Fruit fly (Drosophila melanogaster): Measurements from ENCODE around the gene OXA1L.

The OXA1L gene

DNA sequence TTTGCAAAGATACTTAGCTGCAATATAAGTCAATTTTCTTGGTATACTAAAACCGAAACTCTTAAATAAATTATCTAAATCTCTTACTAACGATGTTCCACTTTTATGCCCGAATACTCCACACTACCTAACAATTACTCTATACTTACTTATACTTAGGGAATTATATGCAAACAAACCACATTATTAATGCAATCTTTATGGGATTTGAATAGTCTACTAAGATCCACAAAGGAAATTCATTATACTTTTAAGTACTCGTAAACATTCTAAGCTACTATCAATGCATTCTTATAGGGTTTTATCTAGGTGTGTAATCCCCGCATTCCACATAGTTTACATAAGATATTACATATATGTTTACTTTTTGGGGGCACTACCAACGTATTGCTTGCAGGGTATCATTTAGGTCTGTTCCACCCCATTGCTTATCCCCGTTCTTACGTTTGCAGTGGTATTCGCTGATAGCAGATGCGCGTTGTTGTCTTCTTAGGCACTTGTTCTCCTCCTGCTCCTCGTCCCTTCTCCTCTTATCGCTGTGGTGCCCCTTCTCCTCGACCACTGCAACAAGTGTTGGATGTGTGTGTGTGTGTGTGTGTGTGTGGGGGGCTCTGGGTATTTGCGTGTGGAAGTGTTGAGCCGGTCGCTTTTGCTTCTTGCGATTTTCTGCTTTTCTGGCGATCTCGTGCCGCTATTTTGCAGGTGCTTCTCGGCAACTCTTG is 11.4 kb upstream of the OXA1L start (continued):
- TF ChIP-seq cg (GFP tag; optimal IDR thresholded peaks at IDR 0.05) (no peak), CG30403 (GFP tag; optimal IDR thresholded peaks at IDR 0.05) (peak; percentile 0), CG1603 (tag; optimal IDR thresholded peaks at IDR 0.05) (peak; percentile 41), CG12104 (GFP tag; optimal IDR thresholded peaks at IDR 0.05) (no peak), dimm (GFP tag; IDR thresholded peaks at IDR 0.05) (no peak), CG11085 (GFP tag; IDR thresholded peaks at IDR 0.05) (no peak), CG12391 (tag; optimal IDR thresholded peaks at IDR 0.05) (peak; percentile 18), grn (GFP tag; optimal IDR thresholded peaks at IDR 0.05) (peak; percentile 35), CG3838 (GFP tag; optimal IDR thresholded peaks at IDR 0.05) (no peak), caup (GFP tag; optimal IDR thresholded peaks at IDR 0.05; ENCODE audit: severe bottlenecking) (no peak), seq (GFP tag; IDR thresholded peaks at IDR 0.05) (no peak), inv (GFP tag; IDR thresholded peaks at IDR 0.05; ENCODE audit: partially characterized antibody) (no peak), Aef1 (GFP tag; IDR thresholded peaks at IDR 0.05) (peak; percentile 36; the same call in 1 of the 3 replicates), Meics (GFP tag; optimal IDR thresholded peaks at IDR 0.05) (no peak), CG8944 (GFP tag; optimal IDR thresholded peaks at IDR 0.05) (no peak), Ravus (GFP tag; IDR thresholded peaks at IDR 0.05) (no peak), HLH54F (GFP tag; optimal IDR thresholded peaks at IDR 0.05) (no peak), Pdp1 (GFP tag; optimal IDR thresholded peaks at IDR 0.05) (peak in 1 of 2 experiments; percentile 70), TFAM (GFP tag; optimal IDR thresholded peaks at IDR 0.05) (no peak), Dek (tag; optimal IDR thresholded peaks at IDR 0.05) (no peak), wor (GFP tag; IDR thresholded peaks at IDR 0.05) (no peak), br (optimal IDR thresholded peaks at IDR 0.05) (no peak), eyg (GFP tag; optimal IDR thresholded peaks at IDR 0.05) (no peak), Hand (GFP tag; optimal IDR thresholded peaks at IDR 0.05) (no peak), Hsf (GFP tag; optimal IDR thresholded peaks at IDR 0.05) (no peak), fd102C (GFP tag; optimal IDR thresholded peaks at IDR 0.05) (no peak), CG9932 (GFP tag; IDR thresholded peaks at IDR 0.05) (no peak), dmrt99B (tag; optimal IDR thresholded peaks at IDR 0.05) (peak; percentile 3), MTF-1 (GFP tag; optimal IDR thresholded peaks at IDR 0.05; ENCODE audit: borderline replicate concordance) (no peak), fd96Cb (tag; optimal IDR thresholded peaks at IDR 0.05) (no peak), trh (GFP tag; optimal IDR thresholded peaks at IDR 0.05) (no peak), unc-4 (GFP tag; IDR thresholded peaks at IDR 0.05; ENCODE audit: partially characterized antibody) (no peak), CG43689 (GFP tag; IDR thresholded peaks at IDR 0.05) (no peak), Med (GFP tag) (peak; percentile 77), E2f1 (GFP tag; IDR thresholded peaks at IDR 0.05) (no peak), pan (optimal IDR thresholded peaks at IDR 0.05) (no peak), pan (GFP tag; optimal IDR thresholded peaks at IDR 0.05 in 1 of 2, IDR thresholded peaks at IDR 0.05 in 1 of 2) (peak in 1 of 2 experiments; percentile 43), CG7786 (GFP tag; optimal IDR thresholded peaks at IDR 0.05) (no peak), bcd (GFP tag; optimal IDR thresholded peaks at IDR 0.05) (peak; percentile 16), maf-S (GFP tag; optimal IDR thresholded peaks at IDR 0.05) (no peak), CG3065 (GFP tag; optimal IDR thresholded peaks at IDR 0.05) (no peak), Atf6 (GFP tag; IDR thresholded peaks at IDR 0.05) (no peak), Nf-YA (GFP tag; IDR thresholded peaks at IDR 0.05) (no peak), cwo (GFP tag; optimal IDR thresholded peaks at IDR 0.05) (peak; percentile 70), lmd (GFP tag; IDR thresholded peaks at IDR 0.05) (no peak), lbe (GFP tag; optimal IDR thresholded peaks at IDR 0.05) (no peak), ranshi (GFP tag; IDR thresholded peaks at IDR 0.05) (no peak), CG6654 (GFP tag; optimal IDR thresholded peaks at IDR 0.05) (no peak), aop (GFP tag; IDR thresholded peaks at IDR 0.05) (no peak), pb (GFP tag; optimal IDR thresholded peaks at IDR 0.05) (no peak), CG17912 (GFP tag; optimal IDR thresholded peaks at IDR 0.05) (no peak)
